Fruit fly (Drosophila melanogaster) whole organism, embryonic: ENCODE measurements around the gene Or85a.

Experiments used
- Abd-B ChIP-seq: fragments of 200-800 bp; sonication (Bioruptor generic); optimal IDR thresholded peaks from 2 replicates; lab custom pipeline; 2018; ENCODE audit warnings: missing biosample characterization, mild to moderate bottlenecking, missing genetic modification characterization, moderate library complexity
- CG10565 ChIP-seq: fragments of 200-800 bp; sonication (Bioruptor generic); optimal IDR thresholded peaks from 3 replicates; lab custom pipeline; 2016; ENCODE audit warnings: missing biosample characterization, mild to moderate bottlenecking, missing genetic modification characterization
- CG10959 ChIP-seq: fragments of 200-800 bp; sonication (Bioruptor generic); IDR thresholded peaks from 2 replicates; pipeline ENCODE4 v1.3.6; 2022; ENCODE audit warnings: missing biosample characterization, missing genetic modification characterization
- CG11085 ChIP-seq: fragments of 200-800 bp; sonication (Bioruptor generic); IDR thresholded peaks from 2 replicates; pipeline ENCODE4 v1.3.6; 2022; ENCODE audit warnings: missing biosample characterization, missing genetic modification characterization
- CG11093 ChIP-seq: fragments of 200-800 bp; sonication (Bioruptor generic); IDR thresholded peaks from 3 replicates; pipeline ENCODE4 v1.3.6; 2022; ENCODE audit warnings: missing biosample characterization, missing genetic modification characterization
- CG11696 ChIP-seq: fragments of 200-800 bp; sonication (Bioruptor generic); IDR thresholded peaks from 2 replicates; pipeline ENCODE4 v1.3.6; 2022; ENCODE audit warnings: missing biosample characterization, missing genetic modification characterization
- CG15011 ChIP-seq: fragments of 200-800 bp; sonication (Bioruptor generic); optimal IDR thresholded peaks from 3 replicates; lab custom pipeline; 2018; ENCODE audit warnings: missing biosample characterization, mild to moderate bottlenecking, missing genetic modification characterization
- CG15601 ChIP-seq: fragments of 200-800 bp; sonication (Bioruptor generic); optimal IDR thresholded peaks from 3 replicates; lab custom pipeline; 2019; ENCODE audit warnings: missing biosample characterization, mild to moderate bottlenecking, missing genetic modification characterization, moderate library complexity
- CG17359 ChIP-seq: fragments of 200-800 bp; sonication (Bioruptor generic); optimal IDR thresholded peaks from 3 replicates; lab custom pipeline; 2018; ENCODE audit warnings: missing biosample characterization, mild to moderate bottlenecking, missing genetic modification characterization, moderate library complexity
- CG18476 ChIP-seq: fragments of 200-800 bp; sonication (Bioruptor generic); optimal IDR thresholded peaks from 2 replicates; lab custom pipeline; 2016; ENCODE audit warnings: missing biosample characterization, mild to moderate bottlenecking, missing genetic modification characterization
- CG18599 ChIP-seq: fragments of 200-800 bp; sonication (Bioruptor generic); optimal IDR thresholded peaks from 3 replicates; lab custom pipeline; 2017; ENCODE audit warnings: missing biosample characterization, missing genetic modification characterization, mild to moderate bottlenecking, moderate library complexity, missing genetic modification reagents
- CG2120 ChIP-seq: fragments of 200-800 bp; sonication (Bioruptor generic); optimal IDR thresholded peaks from 3 replicates; lab custom pipeline; 2016; ENCODE audit warnings: missing biosample characterization, missing genetic modification characterization
- CG2129 ChIP-seq: fragments of 200-800 bp; sonication (Bioruptor generic); IDR thresholded peaks from 2 replicates; pipeline ENCODE4 v1.3.6; 2022; ENCODE audit warnings: missing biosample characterization, missing genetic modification characterization; ENCODE audit not compliant: partially characterized antibody
- CG2199 ChIP-seq: fragments of 200-800 bp; sonication (Bioruptor generic); IDR thresholded peaks from 3 replicates; pipeline ENCODE4 v1.3.6; 2022; ENCODE audit warnings: missing biosample characterization, missing genetic modification characterization
- CG30020 ChIP-seq: fragments of 200-800 bp; optimal IDR thresholded peaks from 2 replicates; lab custom pipeline; 2019; ENCODE audit warnings: missing biosample characterization, mild to moderate bottlenecking, missing genetic modification characterization, moderate library complexity
- CG32532 ChIP-seq: fragments of 200-800 bp; sonication (Bioruptor generic); IDR thresholded peaks from 2 replicates; pipeline ENCODE4 v1.3.6; 2022; ENCODE audit warnings: missing biosample characterization, missing genetic modification characterization
- CG32772 ChIP-seq: fragments of 200-800 bp; sonication (Bioruptor generic); IDR thresholded peaks from 2 replicates; pipeline ENCODE4 v1.3.6; 2022; ENCODE audit warnings: missing biosample characterization, missing genetic modification characterization
- CG3838 ChIP-seq: fragments of 200-800 bp; sonication (Bioruptor generic); optimal IDR thresholded peaks from 3 replicates; lab custom pipeline; 2016; ENCODE audit warnings: missing biosample characterization, missing genetic modification characterization
- CG4282 ChIP-seq: fragments of 200-800 bp; sonication (Bioruptor generic); optimal IDR thresholded peaks from 2 replicates; lab custom pipeline; 2016; ENCODE audit warnings: missing biosample characterization, missing genetic modification characterization
- CG7372 ChIP-seq: fragments of 200-800 bp; sonication (Bioruptor generic); IDR thresholded peaks from 2 replicates; pipeline ENCODE4 v1.3.6; 2022; ENCODE audit warnings: missing biosample characterization, missing genetic modification characterization
- CG7786 ChIP-seq: fragments of 200-800 bp; sonication (Bioruptor generic); optimal IDR thresholded peaks from 2 replicates; lab custom pipeline; 2016; ENCODE audit warnings: missing biosample characterization, missing genetic modification characterization
- CG8388 ChIP-seq: fragments of 200-800 bp; sonication (Bioruptor generic); optimal IDR thresholded peaks from 2 replicates; lab custom pipeline; 2019; ENCODE audit warnings: missing biosample characterization, mild to moderate bottlenecking, missing genetic modification characterization, moderate library complexity
- CG8765 ChIP-seq: fragments of 200-800 bp; sonication (Bioruptor generic); IDR thresholded peaks from 2 replicates; pipeline ENCODE4 v1.3.6; 2022; ENCODE audit warnings: missing biosample characterization, missing genetic modification characterization
- CG9797 ChIP-seq: fragments of 200-800 bp; sonication (Bioruptor generic); optimal IDR thresholded peaks from 3 replicates; lab custom pipeline; 2018; ENCODE audit warnings: missing biosample characterization, mild to moderate bottlenecking, missing genetic modification characterization
- CoRest ChIP-seq: fragments of 200-800 bp; sonication (Bioruptor generic); optimal IDR thresholded peaks from 3 replicates; lab custom pipeline; 2018; ENCODE audit warnings: missing biosample characterization, mild to moderate bottlenecking, missing genetic modification characterization, moderate library complexity
- ERR ChIP-seq: fragments of 200-800 bp; sonication (Bioruptor generic); optimal IDR thresholded peaks from 2 replicates; lab custom pipeline; 2016; ENCODE audit warnings: missing biosample characterization, missing genetic modification characterization
- Fer1 ChIP-seq: fragments of 200-800 bp; sonication (Bioruptor generic); optimal IDR thresholded peaks from 2 replicates; lab custom pipeline; 2017; ENCODE audit warnings: missing biosample characterization, mild to moderate bottlenecking, missing genetic modification characterization
- Fer2 ChIP-seq: fragments of 200-800 bp; sonication (Bioruptor generic); optimal IDR thresholded peaks from 2 replicates; lab custom pipeline; 2018; ENCODE audit warnings: missing biosample characterization, mild to moderate bottlenecking, missing genetic modification characterization, moderate library complexity
- MESR4 ChIP-seq: fragments of 200-800 bp; sonication (Bioruptor generic); optimal IDR thresholded peaks from 2 replicates; lab custom pipeline; 2018; ENCODE audit warnings: missing biosample characterization, mild to moderate bottlenecking, missing genetic modification characterization, moderate library complexity
- Mrtf ChIP-seq: fragments of 200-800 bp; sonication (Bioruptor generic); IDR thresholded peaks from 3 replicates; pipeline ENCODE4 v1.3.6; 2022; ENCODE audit warnings: missing biosample characterization, missing genetic modification characterization
- Opbp ChIP-seq: fragments of 200-800 bp; sonication (Bioruptor generic); IDR thresholded peaks from 3 replicates; pipeline ENCODE4 v1.3.6; 2022; ENCODE audit warnings: missing biosample characterization, missing genetic modification characterization; ENCODE audit not compliant: partially characterized antibody
- Sry-δ ChIP-seq: fragments of 200-800 bp; sonication (Bioruptor generic); optimal IDR thresholded peaks from 2 replicates; lab custom pipeline; 2016; ENCODE audit warnings: missing biosample characterization, missing genetic modification characterization
- TFAM ChIP-seq: fragments of 200-800 bp; sonication (Bioruptor generic); optimal IDR thresholded peaks from 2 replicates; lab custom pipeline; 2017; ENCODE audit warnings: missing biosample characterization, missing genetic modification characterization, inconsistent platforms
- abd-A ChIP-seq: fragments of 200-800 bp; sonication (Bioruptor generic); optimal IDR thresholded peaks from 3 replicates; lab custom pipeline; 2019; ENCODE audit warnings: missing biosample characterization, mild to moderate bottlenecking, missing genetic modification characterization, moderate library complexity
- bowl ChIP-seq: fragments of 200-800 bp; sonication (Bioruptor generic); IDR thresholded peaks from 2 replicates; pipeline ENCODE4 v1.3.6; 2022; ENCODE audit warnings: missing biosample characterization, missing genetic modification characterization
- danr ChIP-seq: fragments of 200-800 bp; sonication (Bioruptor generic); IDR thresholded peaks from 2 replicates; pipeline ENCODE4 v1.3.6; 2022; ENCODE audit warnings: missing biosample characterization, missing genetic modification characterization
- fd64A ChIP-seq: fragments of 200-800 bp; sonication (Bioruptor generic); optimal IDR thresholded peaks from 3 replicates; lab custom pipeline; 2018; ENCODE audit warnings: missing biosample characterization, mild to moderate bottlenecking, missing genetic modification characterization
- fru ChIP-seq: fragments of >200 bp; optimal IDR thresholded peaks from 2 replicates; lab custom pipeline; 2017
- gcm2 ChIP-seq: fragments of 200-800 bp; sonication (Bioruptor generic); optimal IDR thresholded peaks from 2 replicates; lab custom pipeline; 2016; ENCODE audit warnings: missing biosample characterization, missing genetic modification characterization
- gem ChIP-seq: fragments of 200-800 bp; sonication (Bioruptor generic); optimal IDR thresholded peaks from 2 replicates; lab custom pipeline; 2019; ENCODE audit warnings: missing biosample characterization, mild to moderate bottlenecking, missing genetic modification characterization, moderate library complexity
- her ChIP-seq: fragments of 200-800 bp; sonication (Bioruptor generic); optimal IDR thresholded peaks from 2 replicates; lab custom pipeline; 2016; ENCODE audit warnings: missing biosample characterization, missing genetic modification characterization
- hth ChIP-seq: fragments of >200 bp; optimal IDR thresholded peaks from 2 replicates; lab custom pipeline; 2017; ENCODE audit warnings: inconsistent platforms
- ken ChIP-seq: fragments of 200-800 bp; sonication (Bioruptor generic); IDR thresholded peaks from 3 replicates; pipeline ENCODE4 v1.3.6; 2022; ENCODE audit warnings: missing biosample characterization, missing genetic modification characterization
- maf-S ChIP-seq: fragments of 200-800 bp; sonication (Bioruptor generic); optimal IDR thresholded peaks from 2 replicates; lab custom pipeline; 2016; ENCODE audit warnings: missing biosample characterization, missing genetic modification characterization
- oc ChIP-seq: fragments of 200-800 bp; sonication (Bioruptor generic); optimal IDR thresholded peaks from 2 replicates; lab custom pipeline; 2018; ENCODE audit warnings: missing biosample characterization, mild to moderate bottlenecking, missing genetic modification characterization, moderate library complexity
- pho ChIP-seq: fragments of 200-800 bp; sonication (Bioruptor generic); optimal IDR thresholded peaks from 2 replicates; lab custom pipeline; 2016; ENCODE audit warnings: missing biosample characterization, missing genetic modification characterization
- schlank ChIP-seq: fragments of 200-800 bp; sonication (Bioruptor generic); optimal IDR thresholded peaks from 2 replicates; lab custom pipeline; 2018; ENCODE audit warnings: missing biosample characterization, mild to moderate bottlenecking, missing genetic modification characterization
- sisA ChIP-seq: fragments of 200-800 bp; sonication (Bioruptor generic); IDR thresholded peaks from 2 replicates; pipeline ENCODE4 v1.3.6; 2022; ENCODE audit warnings: missing biosample characterization, missing genetic modification characterization
- tup ChIP-seq: fragments of 200-800 bp; sonication (Bioruptor generic); optimal IDR thresholded peaks from 2 replicates; lab custom pipeline; 2016; ENCODE audit warnings: missing biosample characterization, mild to moderate bottlenecking, missing genetic modification characterization, moderate library complexity
- vnd ChIP-seq: fragments of 200-800 bp; sonication (Bioruptor generic); IDR thresholded peaks from 3 replicates; pipeline ENCODE4 v1.3.6; 2022; ENCODE audit warnings: missing biosample characterization, missing genetic modification characterization; ENCODE audit not compliant: partially characterized antibody
- wek ChIP-seq: fragments of 200-800 bp; sonication (Bioruptor generic); optimal IDR thresholded peaks from 3 replicates; lab custom pipeline; 2018; ENCODE audit warnings: missing biosample characterization, mild to moderate bottlenecking, missing genetic modification characterization, moderate library complexity

Gene Or85a

DNA sequence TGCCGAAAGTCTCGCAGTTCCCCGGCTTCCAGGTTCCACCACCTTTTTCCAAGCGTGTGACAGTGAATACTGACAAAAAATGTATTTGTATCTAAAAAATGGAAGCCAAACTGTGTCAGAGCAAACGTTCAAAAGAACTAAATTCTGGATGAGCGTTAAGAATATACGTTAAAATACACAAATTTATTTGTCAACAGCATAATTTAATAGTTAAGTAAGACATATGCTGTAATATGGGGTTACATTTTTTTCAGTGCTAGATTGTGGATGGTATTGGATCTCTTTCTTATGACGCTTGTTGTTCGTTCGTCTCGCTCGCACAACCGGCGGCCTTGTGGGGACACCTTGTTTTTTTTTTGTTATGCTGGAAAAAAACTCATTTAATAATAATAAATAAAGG lies 34.0 kb downstream of the Or85a start (continued):
- TF ChIP-seq CG2120 (peak; percentile 99), CG3838 (GFP tag; lab: Kevin White, UChicago) (peak; percentile 84), sisA (GFP tag; lab: Robert Waterston, UW) (peak; percentile 96), CG8765 (GFP tag; lab: Robert Waterston, UW) (peak; percentile 41; the same call in 1 of the 2 replicates), Opbp (no peak), tup (GFP tag; lab: Kevin White, UChicago) (peak; percentile 87), hth (lab: Kevin White, UChicago) (no peak), maf-S (GFP tag; lab: Kevin White, UChicago) (peak; percentile 96), MESR4 (GFP tag; lab: Kevin White, UChicago) (peak; percentile 63), pho (peak; percentile 98), CG11093 (peak; percentile 89), fru (lab: Kevin White, UChicago) (no peak), ken (GFP tag; lab: Robert Waterston, UW) (peak; percentile 90), abd-A (peak; percentile 80), gcm2 (GFP tag; lab: Kevin White, UChicago) (peak; percentile 92), schlank (peak; percentile 95), CG11696 (GFP tag; lab: Robert Waterston, UW) (peak; percentile 84), vnd (GFP tag; lab: Robert Waterston, UW) (no peak), Fer2 (tag; lab: Kevin White, UChicago) (peak; percentile 83), danr (GFP tag; lab: Robert Waterston, UW) (peak; percentile 81), oc (tag; lab: Kevin White, UChicago) (peak; percentile 93), CG17359 (tag; lab: Kevin White, UChicago) (peak; percentile 96), Fer1 (GFP tag; lab: Kevin White, UChicago) (peak; percentile 97), CG7372 (GFP tag; lab: Robert Waterston, UW) (peak; percentile 83), ERR (GFP tag; lab: Kevin White, UChicago) (peak; percentile 92), CG30020 (tag; lab: Kevin White, UChicago) (peak; percentile 17), CG15601 (tag; lab: Kevin White, UChicago) (peak; percentile 69), her (GFP tag; lab: Kevin White, UChicago) (peak; percentile 95), CG32532 (GFP tag; lab: Robert Waterston, UW) (peak; percentile 98), CoRest (tag; lab: Kevin White, UChicago) (peak; percentile 92), CG15011 (GFP tag; lab: Kevin White, UChicago) (peak; percentile 92), gem (tag; lab: Kevin White, UChicago) (peak; percentile 97), CG9797 (GFP tag; lab: Kevin White, UChicago) (no peak), CG2129 (GFP tag; lab: Robert Waterston, UW) (no peak), CG18599 (GFP tag; lab: Kevin White, UChicago) (peak; percentile 98), CG18476 (peak; percentile 85), Mrtf (GFP tag; lab: Robert Waterston, UW) (peak; percentile 94), CG11085 (GFP tag; lab: Robert Waterston, UW) (peak; percentile 93), CG4282 (peak; percentile 89), Sry-δ (GFP tag; lab: Kevin White, UChicago) (peak; percentile 60), CG10959 (GFP tag; lab: Robert Waterston, UW) (peak; percentile 63; the same call in 1 of the 2 replicates), fd64A (GFP tag; lab: Kevin White, UChicago) (peak; percentile 66), CG32772 (GFP tag; lab: Robert Waterston, UW) (peak; percentile 93), CG2199 (GFP tag; lab: Robert Waterston, UW) (peak; percentile 84; the same call in 2 of the 3 replicates), CG7786 (GFP tag; lab: Kevin White, UChicago) (peak; percentile 96), CG8388 (peak; percentile 92), bowl (peak; percentile 82), CG10565 (GFP tag; lab: Kevin White, UChicago) (peak; percentile 73), TFAM (GFP tag; lab: Kevin White, UChicago) (peak; percentile 71), wek (GFP tag; lab: Kevin White, UChicago) (peak; percentile 75), Abd-B (GFP tag; lab: Kevin White, UChicago) (peak; percentile 86)
